Fruit fly (Drosophila melanogaster) whole organism, embryonic: ENCODE data around the gene Rab3-GEF.

Experiments
- B-H1 ChIP-seq: fragments of 200-800 bp; sonication (Bioruptor generic); IDR thresholded peaks from 3 replicates; pipeline ENCODE4 v1.3.6; 2022; ENCODE audit warnings: missing biosample characterization, missing genetic modification characterization
- B-H2 ChIP-seq: fragments of 200-800 bp; sonication (Bioruptor generic); optimal IDR thresholded peaks from 2 replicates; lab custom pipeline; 2018; ENCODE audit warnings: missing biosample characterization, mild to moderate bottlenecking, missing genetic modification characterization
- Bgb ChIP-seq: fragments of 200-800 bp; sonication (Bioruptor generic); IDR thresholded peaks from 2 replicates; pipeline ENCODE4 v1.3.6; 2022; ENCODE audit warnings: missing biosample characterization, missing genetic modification characterization; ENCODE audit not compliant: partially characterized antibody
- Blimp-1 ChIP-seq: fragments of 200-800 bp; sonication (Bioruptor generic); optimal IDR thresholded peaks from 3 replicates; lab custom pipeline; 2018; ENCODE audit warnings: missing biosample characterization, missing genetic modification characterization, mild to moderate bottlenecking, moderate library complexity, missing genetic modification reagents
- C15 ChIP-seq: fragments of 200-800 bp; sonication (Bioruptor generic); IDR thresholded peaks from 3 replicates; pipeline ENCODE4 v1.3.6; 2022; ENCODE audit warnings: missing biosample characterization, missing genetic modification characterization
- CG10209 ChIP-seq: fragments of 200-800 bp; sonication (Bioruptor generic); optimal IDR thresholded peaks from 3 replicates; lab custom pipeline; 2017; ENCODE audit warnings: missing biosample characterization, mild to moderate bottlenecking, missing genetic modification characterization, missing genetic modification reagents
- CG10979 ChIP-seq: fragments of 200-800 bp; sonication (Bioruptor generic); optimal IDR thresholded peaks from 2 replicates; lab custom pipeline; 2018; ENCODE audit warnings: missing biosample characterization, mild to moderate bottlenecking, missing genetic modification characterization, moderate library complexity
- CG11085 ChIP-seq: fragments of 200-800 bp; sonication (Bioruptor generic); IDR thresholded peaks from 2 replicates; pipeline ENCODE4 v1.3.6; 2022; ENCODE audit warnings: missing biosample characterization, missing genetic modification characterization
- CG11247 ChIP-seq: fragments of 200-800 bp; sonication (Bioruptor generic); IDR thresholded peaks from 2 replicates; pipeline ENCODE4 v1.3.6; 2022; ENCODE audit warnings: missing biosample characterization, missing genetic modification characterization
- CG11456 ChIP-seq: fragments of 200-800 bp; sonication (Bioruptor generic); IDR thresholded peaks from 3 replicates; pipeline ENCODE4 v1.3.6; 2022; ENCODE audit warnings: missing biosample characterization, missing genetic modification characterization
- CG1529 ChIP-seq: fragments of 200-800 bp; sonication (Bioruptor generic); optimal IDR thresholded peaks from 3 replicates; lab custom pipeline; 2018; ENCODE audit warnings: missing biosample characterization, missing genetic modification characterization
- CG1792 ChIP-seq: fragments of 200-800 bp; sonication (Bioruptor generic); optimal IDR thresholded peaks from 2 replicates; lab custom pipeline; 2016; ENCODE audit warnings: missing biosample characterization, missing genetic modification characterization
- CG2202 ChIP-seq: fragments of 200-800 bp; sonication (Bioruptor generic); optimal IDR thresholded peaks from 2 replicates; lab custom pipeline; 2018; ENCODE audit warnings: missing biosample characterization, mild to moderate bottlenecking, missing genetic modification characterization
- CG34376 ChIP-seq: fragments of 200-800 bp; sonication (Bioruptor generic); optimal IDR thresholded peaks from 2 replicates; lab custom pipeline; 2018; ENCODE audit warnings: missing biosample characterization, mild to moderate bottlenecking, missing genetic modification characterization
- CG3838 ChIP-seq: fragments of 200-800 bp; sonication (Bioruptor generic); optimal IDR thresholded peaks from 3 replicates; lab custom pipeline; 2016; ENCODE audit warnings: missing biosample characterization, missing genetic modification characterization
- CG4730 ChIP-seq: fragments of 200-800 bp; sonication (Bioruptor generic); IDR thresholded peaks from 2 replicates; pipeline ENCODE4 v1.3.6; 2022; ENCODE audit warnings: missing biosample characterization, missing genetic modification characterization
- CG5180 ChIP-seq: fragments of 200-800 bp; sonication (Bioruptor generic); optimal IDR thresholded peaks from 3 replicates; lab custom pipeline; 2017; ENCODE audit warnings: missing biosample characterization, missing genetic modification characterization, mild to moderate bottlenecking, moderate library complexity, missing genetic modification reagents
- CG7357 ChIP-seq: fragments of 200-800 bp; sonication (Bioruptor generic); IDR thresholded peaks from 3 replicates; pipeline ENCODE4 v1.3.6; 2022; ENCODE audit warnings: missing biosample characterization, missing genetic modification characterization
- CG8089 ChIP-seq: fragments of 200-800 bp; sonication (Bioruptor generic); optimal IDR thresholded peaks from 3 replicates; lab custom pipeline; 2016; ENCODE audit warnings: missing biosample characterization, missing genetic modification characterization
- CG9727 ChIP-seq: fragments of 200-800 bp; sonication (Bioruptor generic); optimal IDR thresholded peaks from 3 replicates; lab custom pipeline; 2017; ENCODE audit warnings: missing biosample characterization, mild to moderate bottlenecking, missing genetic modification characterization
- Chrac-16 ChIP-seq: fragments of 200-800 bp; sonication (Bioruptor generic); optimal IDR thresholded peaks from 3 replicates; lab custom pipeline; 2016; ENCODE audit warnings: missing biosample characterization, missing genetic modification characterization
- D19B ChIP-seq: fragments of 200-800 bp; sonication (Bioruptor generic); optimal IDR thresholded peaks from 2 replicates; lab custom pipeline; 2017; ENCODE audit warnings: missing biosample characterization, mild to moderate bottlenecking, missing genetic modification characterization
- Dll ChIP-seq: fragments of 200-800 bp; sonication (Bioruptor generic); IDR thresholded peaks from 4 replicates; pipeline ENCODE4 v1.3.6; 2022; ENCODE audit warnings: missing biosample characterization, missing genetic modification characterization; ENCODE audit not compliant: partially characterized antibody
- E2f2 ChIP-seq: fragments of 200-800 bp; sonication (Bioruptor generic); IDR thresholded peaks from 2 replicates; pipeline ENCODE4 v1.3.6; 2022; ENCODE audit warnings: missing biosample characterization, missing genetic modification characterization
- Elba2 ChIP-seq: fragments of 200-800 bp; sonication (Bioruptor generic); optimal IDR thresholded peaks from 3 replicates; lab custom pipeline; 2016; ENCODE audit warnings: missing biosample characterization, missing genetic modification characterization
- HLH4C ChIP-seq: fragments of 200-800 bp; sonication (Bioruptor generic); IDR thresholded peaks from 3 replicates; pipeline ENCODE4 v1.3.6; 2022; ENCODE audit warnings: missing biosample characterization, missing genetic modification characterization; ENCODE audit not compliant: partially characterized antibody
- Hr78 ChIP-seq, 2 experiments: fragments of 200-800 bp in 1 of 2; fragments of >200 bp in 1 of 2; sonication (Bioruptor generic) in 1 of 2; optimal IDR thresholded peaks; 2 replicates each; lab custom pipeline; 2017 to 2019; ENCODE audit warnings: missing biosample characterization in 2 of 2, missing genetic modification characterization in 2 of 2, mild to moderate bottlenecking in 1 of 2, moderate library complexity in 1 of 2
- Lhr ChIP-seq: fragments of 200-800 bp; sonication (Bioruptor generic); optimal IDR thresholded peaks from 3 replicates; lab custom pipeline; 2017; ENCODE audit warnings: mild to moderate bottlenecking, missing biosample characterization, missing genetic modification reagents, missing genetic modification characterization
- NC2α ChIP-seq: fragments of 200-800 bp; sonication (Bioruptor generic); optimal IDR thresholded peaks from 2 replicates; lab custom pipeline; 2016; ENCODE audit warnings: missing biosample characterization, missing genetic modification characterization
- Oli ChIP-seq: fragments of 200-800 bp; sonication (Bioruptor generic); optimal IDR thresholded peaks from 2 replicates; lab custom pipeline; 2018; ENCODE audit warnings: missing biosample characterization, mild to moderate bottlenecking, missing genetic modification characterization, moderate library complexity
- Ptx1 ChIP-seq: fragments of 200-800 bp; sonication (Bioruptor generic); IDR thresholded peaks from 2 replicates; pipeline ENCODE4 v1.3.6; 2022; ENCODE audit warnings: missing biosample characterization, missing genetic modification characterization
- Sry-δ ChIP-seq: fragments of 200-800 bp; sonication (Bioruptor generic); optimal IDR thresholded peaks from 2 replicates; lab custom pipeline; 2016; ENCODE audit warnings: missing biosample characterization, missing genetic modification characterization
- ash1 ChIP-seq: fragments of 200-800 bp; sonication (Bioruptor generic); optimal IDR thresholded peaks from 2 replicates; lab custom pipeline; 2018; ENCODE audit warnings: missing biosample characterization, mild to moderate bottlenecking, missing genetic modification characterization
- cas ChIP-seq: fragments of 200-800 bp; sonication (Bioruptor generic); IDR thresholded peaks from 2 replicates; pipeline ENCODE4 v1.3.6; 2022; ENCODE audit warnings: missing biosample characterization, missing genetic modification characterization
- chif ChIP-seq, 2 experiments: fragments of 200-800 bp; sonication (Bioruptor generic); optimal IDR thresholded peaks; 3 replicates each; lab custom pipeline; 2016; ENCODE audit warnings: missing biosample characterization in 2 of 2, missing genetic modification characterization in 2 of 2
- chn ChIP-seq: fragments of 200-800 bp; sonication (Bioruptor generic); optimal IDR thresholded peaks from 2 replicates; lab custom pipeline; 2016; ENCODE audit warnings: missing biosample characterization, missing genetic modification characterization
- gce ChIP-seq: fragments of 200-800 bp; sonication (Bioruptor generic); IDR thresholded peaks from 3 replicates; pipeline ENCODE4 v1.3.6; 2022; ENCODE audit warnings: missing biosample characterization, missing genetic modification characterization
- gsb ChIP-seq: fragments of 200-800 bp; sonication (Bioruptor generic); IDR thresholded peaks from 2 replicates; pipeline ENCODE4 v1.3.6; 2022; ENCODE audit warnings: missing biosample characterization, missing genetic modification characterization
- lola ChIP-seq, 3 experiments: fragments of >200 bp in 2 of 3; fragments of 200-800 bp in 1 of 3; sonication (Bioruptor generic) in 1 of 3; optimal IDR thresholded peaks; 2 replicates each; lab custom pipeline; 2017 to 2019; ENCODE audit warnings: missing biosample characterization in 3 of 3, missing genetic modification characterization in 3 of 3, mild to moderate bottlenecking in 1 of 3, moderate library complexity in 1 of 3
- maf-S ChIP-seq: fragments of 200-800 bp; sonication (Bioruptor generic); optimal IDR thresholded peaks from 2 replicates; lab custom pipeline; 2016; ENCODE audit warnings: missing biosample characterization, missing genetic modification characterization
- nom ChIP-seq: fragments of 200-800 bp; sonication (Bioruptor generic); optimal IDR thresholded peaks from 2 replicates; lab custom pipeline; 2017; ENCODE audit warnings: missing biosample characterization, missing genetic modification characterization, mild to moderate bottlenecking, moderate library complexity, missing genetic modification reagents
- pita ChIP-seq: fragments of 200-800 bp; sonication (Bioruptor generic); optimal IDR thresholded peaks from 2 replicates; lab custom pipeline; 2017; ENCODE audit warnings: missing biosample characterization, mild to moderate bottlenecking, missing genetic modification characterization
- ro ChIP-seq: fragments of 200-800 bp; sonication (Bioruptor generic); IDR thresholded peaks from 2 replicates; pipeline ENCODE4 v1.3.6; 2022; ENCODE audit warnings: missing biosample characterization, missing genetic modification characterization
- row ChIP-seq: fragments of 200-800 bp; sonication (Bioruptor generic); IDR thresholded peaks from 3 replicates; pipeline ENCODE4 v1.3.6; 2022; ENCODE audit warnings: missing biosample characterization, missing genetic modification characterization
- so ChIP-seq: fragments of 200-800 bp; sonication (Bioruptor generic); IDR thresholded peaks from 3 replicates; pipeline ENCODE4 v1.3.6; 2022; ENCODE audit warnings: missing biosample characterization, missing genetic modification characterization
- tap ChIP-seq: fragments of 200-800 bp; optimal IDR thresholded peaks from 3 replicates; lab custom pipeline; 2019; ENCODE audit warnings: missing biosample characterization, mild to moderate bottlenecking, missing genetic modification characterization, moderate library complexity
- tgo ChIP-seq: fragments of 200-800 bp; sonication (Bioruptor generic); IDR thresholded peaks from 3 replicates; pipeline ENCODE4 v1.3.6; 2022; ENCODE audit warnings: missing biosample characterization, missing genetic modification characterization
- tll ChIP-seq, 2 experiments: fragments of 200-800 bp in 1 of 2; fragments of >200 bp in 1 of 2; sonication (Bioruptor generic) in 1 of 2; optimal IDR thresholded peaks; 2 replicates each; lab custom pipeline; 2017 to 2019; ENCODE audit warnings: missing biosample characterization in 2 of 2, missing genetic modification characterization in 2 of 2, mild to moderate bottlenecking in 1 of 2, moderate library complexity in 1 of 2
- tx ChIP-seq: fragments of 200-800 bp; sonication (Bioruptor generic); optimal IDR thresholded peaks from 2 replicates; lab custom pipeline; 2016; ENCODE audit warnings: missing biosample characterization, missing genetic modification characterization
- usp ChIP-seq: fragments of >200 bp; optimal IDR thresholded peaks from 2 replicates; lab custom pipeline; 2017; ENCODE audit warnings: missing biosample characterization, missing genetic modification characterization
- vnd ChIP-seq: fragments of 200-800 bp; sonication (Bioruptor generic); IDR thresholded peaks from 3 replicates; pipeline ENCODE4 v1.3.6; 2022; ENCODE audit warnings: missing biosample characterization, missing genetic modification characterization; ENCODE audit not compliant: partially characterized antibody

Rab3-GEF gene

dm6 chrX:15078394-15078793, 11.1 kb upstream of the Rab3-GEF start (continued):
- TF ChIP-seq CG10979 (no peak), cas (GFP tag; lab: Robert Waterston, UW) (no peak), Blimp-1 (GFP tag; lab: Kevin White, UChicago) (peak; percentile 30), CG10209 (peak; percentile 14), row (GFP tag; lab: Robert Waterston, UW) (no peak), Lhr (no peak), D19B (GFP tag; lab: Kevin White, UChicago) (no peak), vnd (no peak), CG4730 (GFP tag; lab: Robert Waterston, UW) (no peak), B-H2 (no peak), pita (no peak), tap (tag; lab: Kevin White, UChicago) (no peak), B-H1 (GFP tag; lab: Robert Waterston, UW) (no peak; the same call in 2 of the 3 replicates), ash1 (no peak), Hr78 (GFP tag; optimal IDR thresholded peaks at IDR 0.05; lab: Kevin White, UChicago) (no peak), Oli (tag; lab: Kevin White, UChicago) (no peak), CG11085 (no peak), CG8089 (GFP tag; lab: Kevin White, UChicago) (no peak), NC2α (GFP tag; lab: Kevin White, UChicago) (no peak), C15 (GFP tag; lab: Robert Waterston, UW) (no peak), CG7357 (no peak), Sry-δ (GFP tag; lab: Kevin White, UChicago) (no peak), CG2202 (tag; lab: Kevin White, UChicago) (peak; percentile 24), CG11456 (GFP tag; lab: Robert Waterston, UW) (no peak), gsb (GFP tag; lab: Robert Waterston, UW) (no peak), Dll (GFP tag; lab: Robert Waterston, UW) (no peak), tll (GFP tag; optimal IDR thresholded peaks at IDR 0.05; lab: Kevin White, UChicago) (no peak), so (GFP tag; lab: Robert Waterston, UW) (no peak), maf-S (GFP tag; lab: Kevin White, UChicago) (no peak), usp (GFP tag; lab: Kevin White, UChicago) (no peak), lola (GFP tag; optimal IDR thresholded peaks at IDR 0.05; lab: Kevin White, UChicago) (peak in 1 of 3 experiments; percentile 5), chn (GFP tag; lab: Kevin White, UChicago) (no peak), E2f2 (GFP tag; lab: Robert Waterston, UW) (no peak), CG1529 (GFP tag; lab: Kevin White, UChicago) (peak; percentile 6), CG11247 (GFP tag; lab: Robert Waterston, UW) (no peak), ro (GFP tag; lab: Robert Waterston, UW) (no peak), Ptx1 (GFP tag; lab: Robert Waterston, UW) (no peak), Bgb (GFP tag; lab: Robert Waterston, UW) (no peak), CG1792 (GFP tag; lab: Kevin White, UChicago) (no peak), CG5180 (peak; percentile 47), chif (GFP tag; optimal IDR thresholded peaks at IDR 0.05; lab: Kevin White, UChicago) (no peak), Elba2 (GFP tag; lab: Kevin White, UChicago) (no peak), HLH4C (no peak), CG34376 (GFP tag; lab: Kevin White, UChicago) (peak; percentile 74), CG9727 (no peak), gce (peak; percentile 14; the same call in 1 of the 3 replicates), nom (peak; percentile 87), tgo (no peak), CG3838 (no peak), tx (no peak), Chrac-16 (no peak)
